Worm (Caenorhabditis elegans): ENCODE results near the gene ugt-13.

DNA sequence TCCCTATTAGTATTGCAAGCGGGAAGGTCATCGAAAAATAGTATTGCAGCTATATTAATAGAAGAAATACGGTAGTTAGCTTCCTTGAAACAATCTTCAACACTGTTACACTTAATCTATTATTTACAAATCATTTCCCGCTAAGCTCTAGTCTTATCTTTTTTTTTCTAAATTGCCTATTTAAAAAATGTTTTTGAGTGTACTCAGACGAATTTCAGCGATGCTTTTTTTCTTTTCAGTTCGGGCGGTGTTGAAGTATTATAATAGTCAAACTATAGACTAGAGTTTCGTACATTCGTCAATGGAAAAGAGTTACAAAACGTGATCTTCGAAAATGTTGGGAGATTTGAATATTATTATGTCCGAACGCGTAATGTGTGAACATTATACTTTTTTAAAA lies 5.2 kb downstream of the ugt-13 start:
- TF ChIP-seq dao-5 (tag; optimal IDR thresholded peaks at IDR 0.05): no peak
- TF ChIP-seq him-1 (tag; optimal IDR thresholded peaks at IDR 0.05): no peak
- no peak for TF ChIP-seq W03F9.2 (tag; optimal IDR thresholded peaks at IDR 0.05)

Measured in whole organism, L4/young adult.